Fruit fly (Drosophila melanogaster): ENCODE data around the gene CG34298.
A peak's percentile ranks its signal among the peaks of the same experiment; 100 is the strongest.

The CG34298 gene

DNA sequence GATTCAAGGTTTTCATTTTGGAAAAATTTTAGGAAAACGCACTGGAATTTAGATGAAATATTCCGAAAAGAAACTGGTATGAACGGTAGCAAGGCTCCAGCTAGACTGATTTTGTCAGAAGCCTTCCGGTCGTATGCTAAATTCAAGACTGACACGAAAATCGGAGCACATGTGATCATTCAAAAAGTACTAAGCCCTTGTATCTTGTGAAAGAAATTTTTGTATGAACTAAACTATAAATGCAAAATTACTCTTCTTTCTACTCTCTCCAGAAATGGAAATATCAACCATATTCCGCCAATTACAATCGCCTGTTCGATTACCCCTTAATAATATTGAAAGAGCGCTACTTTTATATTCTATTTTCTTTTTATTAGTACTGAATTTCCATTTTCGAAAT lies 38.0 kb downstream of the CG34298 start, which contains the start of gene ocn:
Gene ocn, minus strand, starts transcription at position 101 of the 400 bp plus-strand sequence.
- TF ChIP-seq Pif1B (GFP tag; optimal IDR thresholded peaks at IDR 0.05) (no peak), CG9948 (tag; optimal IDR thresholded peaks at IDR 0.05) (no peak), CG12605 (GFP tag; IDR thresholded peaks at IDR 0.05) (no peak), CG34367 (tag; optimal IDR thresholded peaks at IDR 0.05) (no peak), CG4496 (GFP tag; IDR thresholded peaks at IDR 0.05) (no peak), EcR (GFP tag; optimal IDR thresholded peaks at IDR 0.05) (no peak), Pif1A (GFP tag; optimal IDR thresholded peaks at IDR 0.05) (no peak), rn (GFP tag; IDR thresholded peaks at IDR 0.05) (no peak), gl (tag; optimal IDR thresholded peaks at IDR 0.05) (no peak), fd96Ca (GFP tag; IDR thresholded peaks at IDR 0.05) (no peak)

DNA sequence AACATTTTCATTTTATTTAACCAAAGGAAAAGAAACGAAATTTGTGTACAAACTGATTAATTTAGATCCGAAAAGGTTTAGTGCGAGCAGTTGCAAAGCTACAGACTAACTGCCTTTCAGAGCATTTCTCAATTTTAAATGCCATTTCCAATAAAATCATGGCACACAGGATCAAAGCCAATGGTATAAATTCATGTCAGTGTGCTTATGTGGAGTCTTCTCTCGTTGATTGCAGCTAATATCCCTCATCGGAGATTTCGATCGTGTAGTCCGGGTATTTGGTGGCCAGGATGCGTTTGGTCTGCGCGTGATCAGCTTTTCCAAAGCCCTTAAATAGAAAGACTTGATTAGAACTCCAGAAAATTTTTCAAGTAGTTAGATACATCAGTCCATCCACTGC lies 39.0 kb downstream of the CG34298 start, which contains the start of gene janB:
Gene janB, minus strand, starts transcription at position 101 of the 400 bp plus-strand sequence.
- TF ChIP-seq CG8301 (tag; optimal IDR thresholded peaks at IDR 0.05) (no peak), CG4496 (GFP tag; IDR thresholded peaks at IDR 0.05) (no peak), rn (GFP tag; IDR thresholded peaks at IDR 0.05) (no peak), Snoo (tag; optimal IDR thresholded peaks at IDR 0.05) (no peak), CG12605 (GFP tag; IDR thresholded peaks at IDR 0.05) (no peak), fd96Ca (GFP tag; IDR thresholded peaks at IDR 0.05) (no peak), CG14655 (GFP tag; optimal IDR thresholded peaks at IDR 0.05) (no peak), CG34367 (tag; optimal IDR thresholded peaks at IDR 0.05) (no peak)

DNA sequence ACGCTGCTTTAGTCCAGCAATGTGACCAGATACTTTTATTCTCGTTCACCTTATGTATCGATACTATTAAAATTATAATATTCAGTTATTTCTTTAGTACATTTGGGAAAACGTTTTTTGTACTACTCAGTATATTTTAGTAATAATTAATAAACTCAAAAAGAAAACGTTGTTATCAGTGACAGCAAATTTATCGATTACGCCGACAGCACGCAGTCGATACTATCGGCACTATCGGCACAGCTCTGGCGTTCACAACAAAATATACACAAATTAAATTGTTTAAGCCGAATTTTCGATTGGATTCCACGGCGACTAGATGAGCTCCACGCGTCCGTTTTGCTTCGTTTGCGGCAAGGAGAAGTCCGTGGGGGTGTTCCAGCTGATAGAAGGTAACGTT lies 39.9 kb downstream of the CG34298 start, which contains the start of the genes janA, Sry-alpha and Sry-beta:
Gene janA, minus strand, starts transcription at position 40 of the 400 bp plus-strand sequence.
Gene Sry-alpha, plus strand, starts transcription at position 226 of the 400 bp plus-strand sequence.
Gene Sry-beta, plus strand, starts transcription at position 226 of the 400 bp plus-strand sequence.
- TF ChIP-seq CG12605 (GFP tag; IDR thresholded peaks at IDR 0.05) (no peak), CG15710 (tag; optimal IDR thresholded peaks at IDR 0.05) (peak; percentile 2)

DNA sequence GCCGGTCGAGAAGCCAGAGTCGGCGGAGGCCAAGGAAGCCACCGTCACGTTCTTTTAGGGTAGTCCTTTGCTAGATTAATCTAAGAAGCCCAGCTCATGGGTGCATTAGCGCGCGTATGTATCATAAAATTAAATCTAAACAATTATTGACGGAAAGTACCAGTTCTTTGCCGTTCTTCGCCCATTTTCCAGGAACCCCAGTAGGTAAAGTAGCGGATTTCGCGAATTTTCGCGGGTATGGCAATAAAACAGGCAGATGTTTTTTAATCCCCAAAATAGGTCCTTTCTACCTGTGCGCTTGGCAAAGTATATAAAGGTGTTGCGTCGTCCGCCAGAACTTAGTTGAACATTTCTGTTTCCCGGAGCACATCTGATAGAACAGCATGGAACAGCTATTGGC lies 41.3 kb downstream of the CG34298 start:
- TF ChIP-seq D1 (tag; optimal IDR thresholded peaks at IDR 0.05) (no peak), CG34367 (tag; optimal IDR thresholded peaks at IDR 0.05) (no peak), CG32121 (GFP tag; IDR thresholded peaks at IDR 0.05) (no peak), fd96Ca (GFP tag; IDR thresholded peaks at IDR 0.05) (no peak), CG14655 (GFP tag; optimal IDR thresholded peaks at IDR 0.05) (no peak), Pif1B (GFP tag; optimal IDR thresholded peaks at IDR 0.05) (no peak), CG15710 (tag; optimal IDR thresholded peaks at IDR 0.05) (no peak), Ets98B (GFP tag; IDR thresholded peaks at IDR 0.05) (no peak), CG8159 (tag; optimal IDR thresholded peaks at IDR 0.05) (no peak), CG17806 (tag; optimal IDR thresholded peaks at IDR 0.05) (no peak), CG10348 (GFP tag; IDR thresholded peaks at IDR 0.05) (no peak), CG8301 (tag; optimal IDR thresholded peaks at IDR 0.05) (no peak), gl (tag; optimal IDR thresholded peaks at IDR 0.05) (no peak), CG12605 (GFP tag; IDR thresholded peaks at IDR 0.05) (no peak), CG9948 (tag; optimal IDR thresholded peaks at IDR 0.05) (no peak), Pif1A (GFP tag; optimal IDR thresholded peaks at IDR 0.05) (no peak), rn (GFP tag; IDR thresholded peaks at IDR 0.05) (no peak), CG4496 (GFP tag; IDR thresholded peaks at IDR 0.05) (no peak), CG13204 (GFP tag; optimal IDR thresholded peaks at IDR 0.05) (no peak), Snoo (tag; optimal IDR thresholded peaks at IDR 0.05) (no peak)

DNA sequence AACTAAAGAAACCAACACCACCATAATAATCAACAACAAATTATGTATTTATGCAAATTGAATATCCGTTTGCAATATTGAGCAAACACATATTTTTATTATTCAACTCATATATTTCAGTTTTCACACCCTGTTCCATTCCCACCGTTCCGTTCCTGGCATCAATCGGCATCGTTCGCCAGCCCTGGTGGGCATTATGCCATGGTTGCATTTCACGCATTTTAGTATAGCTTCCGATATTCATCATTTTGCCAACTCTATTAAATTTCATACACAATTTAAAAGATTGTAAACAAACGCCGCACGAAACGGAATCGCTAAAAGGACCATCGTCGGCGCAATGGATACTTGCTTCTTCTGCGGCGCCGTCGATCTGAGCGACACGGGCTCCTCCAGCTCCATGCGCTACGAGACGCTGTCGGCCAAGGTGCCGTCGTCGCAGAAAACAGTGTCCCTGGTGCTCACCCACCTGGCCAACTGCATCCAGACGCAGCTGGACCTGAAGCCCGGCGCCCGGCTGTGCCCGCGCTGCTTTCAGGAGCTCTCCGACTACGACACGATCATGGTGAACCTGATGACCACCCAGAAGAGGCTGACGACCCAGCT lies 43.6 kb downstream of the CG34298 start, which contains the start of gene Sry-delta:
Gene Sry-delta, plus strand, starts transcription at position 203 of the 606 bp plus-strand sequence.
- peak; percentile 23 for TF ChIP-seq CG17806 (tag; optimal IDR thresholded peaks at IDR 0.05)
- peak; percentile 48 for TF ChIP-seq CG15710 (tag; optimal IDR thresholded peaks at IDR 0.05)
- TF ChIP-seq CG32121 (GFP tag; IDR thresholded peaks at IDR 0.05), result no peak
- peak; percentile 75 for TF ChIP-seq Ets98B (GFP tag; IDR thresholded peaks at IDR 0.05)
- peak; percentile 65 for TF ChIP-seq Snoo (tag; optimal IDR thresholded peaks at IDR 0.05)
- TF ChIP-seq D1 (tag; optimal IDR thresholded peaks at IDR 0.05), result no peak
- peak; percentile 42; the same call in 1 of the 2 replicates for TF ChIP-seq rn (GFP tag; IDR thresholded peaks at IDR 0.05)
- peak; percentile 70; the same call in 2 of the 3 replicates for TF ChIP-seq fd96Ca (GFP tag; IDR thresholded peaks at IDR 0.05)
- peak; percentile 43; the same call in 2 of the 3 replicates for TF ChIP-seq CG4496 (GFP tag; IDR thresholded peaks at IDR 0.05)

DNA sequence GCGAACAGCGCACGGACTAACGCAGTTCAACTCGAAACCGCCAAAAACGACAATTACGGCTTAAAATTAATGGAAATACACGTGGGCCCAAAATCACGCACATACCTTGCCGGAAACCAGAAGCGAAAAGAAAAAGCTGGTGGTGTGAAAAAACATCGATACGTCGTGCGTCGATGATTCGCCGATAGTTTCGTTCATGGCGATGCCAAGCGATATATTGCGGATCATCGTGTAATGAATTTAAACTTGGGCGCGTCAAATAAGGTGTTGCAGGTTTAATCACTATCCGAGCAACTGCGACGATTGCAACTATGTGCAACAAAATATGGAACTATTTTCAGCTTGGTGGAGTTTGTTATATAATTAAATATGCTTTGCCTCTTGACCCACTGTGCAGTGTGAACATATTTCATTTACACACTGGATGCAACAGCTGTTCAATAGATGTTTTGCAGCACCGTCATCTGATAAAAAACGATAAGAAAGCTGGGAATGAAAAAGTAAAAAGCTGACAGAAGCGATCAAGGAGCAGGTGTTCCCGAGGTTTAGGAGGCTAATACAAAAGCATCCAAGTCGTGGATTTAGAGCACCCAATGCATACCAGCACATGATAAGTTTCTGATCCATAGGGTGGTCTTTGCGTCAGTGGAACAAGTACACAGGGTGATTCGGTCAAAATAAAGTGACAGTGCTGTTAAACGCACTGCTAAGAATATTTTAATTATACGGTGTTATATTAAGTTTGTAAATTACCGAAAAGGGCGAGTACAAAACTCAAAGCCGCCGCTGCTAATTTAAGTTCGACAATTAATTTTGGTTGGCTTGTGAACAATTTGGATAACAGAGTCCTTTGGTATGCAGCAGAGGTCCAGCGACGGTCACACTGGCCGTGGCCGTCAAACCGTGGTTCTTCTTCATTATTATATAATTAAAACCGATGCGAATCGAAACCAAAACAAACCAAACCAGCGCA lies 46.7 kb downstream of the CG34298 start, which contains the start of the genes RpL32 and CG7943:
Gene RpL32, minus strand, starts transcription at position 133 of the 973 bp plus-strand sequence.
Gene CG7943, plus strand, starts transcription at position 442 of the 973 bp plus-strand sequence.
- TF ChIP-seq Snoo (tag; optimal IDR thresholded peaks at IDR 0.05) (peak; percentile 94), CG8159 (tag; optimal IDR thresholded peaks at IDR 0.05) (peak; percentile 84), Pif1A (GFP tag; optimal IDR thresholded peaks at IDR 0.05) (peak; percentile 88), CG15710 (tag; optimal IDR thresholded peaks at IDR 0.05) (peak; percentile 83), CG14655 (GFP tag; optimal IDR thresholded peaks at IDR 0.05) (no peak), EcR (GFP tag; optimal IDR thresholded peaks at IDR 0.05) (no peak), rn (GFP tag; IDR thresholded peaks at IDR 0.05) (peak; percentile 73), Pif1B (GFP tag; optimal IDR thresholded peaks at IDR 0.05) (peak; percentile 94), CG13204 (GFP tag; optimal IDR thresholded peaks at IDR 0.05) (no peak), CG4496 (GFP tag; IDR thresholded peaks at IDR 0.05) (peak; percentile 94), CG34367 (tag; optimal IDR thresholded peaks at IDR 0.05) (peak; percentile 77), CG17806 (tag; optimal IDR thresholded peaks at IDR 0.05) (peak; percentile 83), CG10348 (GFP tag; IDR thresholded peaks at IDR 0.05) (peak; percentile 84), gl (tag; optimal IDR thresholded peaks at IDR 0.05) (peak; percentile 78), CG12605 (GFP tag; IDR thresholded peaks at IDR 0.05) (peak; percentile 78), D1 (tag; optimal IDR thresholded peaks at IDR 0.05) (no peak), CG8301 (tag; optimal IDR thresholded peaks at IDR 0.05) (peak; percentile 81), Ets98B (GFP tag; IDR thresholded peaks at IDR 0.05) (peak; percentile 92), CG9948 (tag; optimal IDR thresholded peaks at IDR 0.05) (peak; percentile 76), CG32121 (GFP tag; IDR thresholded peaks at IDR 0.05) (peak; percentile 89), fd96Ca (GFP tag; IDR thresholded peaks at IDR 0.05) (peak; percentile 95)

Data from whole organism, pupa.